Worm (Caenorhabditis elegans): ENCODE results near the gene C02B8.6.

ce11 chrX:8147398-8147797 lies 11.3 kb upstream of the C02B8.6 start, which contains the start of gene C02B8.1:
- no peak for TF ChIP-seq egrh-3 (GFP tag; IDR thresholded peaks at IDR 0.05)
- no peak for TF ChIP-seq F22D6.2 (tag; optimal IDR thresholded peaks at IDR 0.05)
- no peak for TF ChIP-seq lir-1 (GFP tag; conservative IDR thresholded peaks at IDR 0.05)
- no peak for TF ChIP-seq pha-4 (tag; optimal IDR thresholded peaks at IDR 0.05)
- no peak for TF ChIP-seq rpc-1 (optimal IDR thresholded peaks at IDR 0.05)
- no peak for TF ChIP-seq rpc-1 (tag; optimal IDR thresholded peaks at IDR 0.05)
- TF ChIP-seq Y53F4B.3 (GFP tag; IDR thresholded peaks at IDR 0.05), result no peak
- no peak for TF ChIP-seq athp-1 (tag; optimal IDR thresholded peaks at IDR 0.05)
- no peak for TF ChIP-seq lsl-1 (GFP tag; optimal IDR thresholded peaks at IDR 0.05)
- no peak for TF ChIP-seq unc-62 (GFP tag; optimal IDR thresholded peaks at IDR 0.05)
- TF ChIP-seq chd-7 (tag; optimal IDR thresholded peaks at IDR 0.05), result no peak
- no peak for TF ChIP-seq Y79H2A.3 (GFP tag; conservative IDR thresholded peaks at IDR 0.05)
- no peak for TF ChIP-seq him-1 (tag; optimal IDR thresholded peaks at IDR 0.05)
- no peak for TF ChIP-seq ceh-27 (GFP tag; optimal IDR thresholded peaks at IDR 0.05)
- no peak for TF ChIP-seq nhr-80 (tag; optimal IDR thresholded peaks at IDR 0.05)
